Worm (Caenorhabditis elegans) whole organism, L1 larva: ENCODE results near the gene F52H2.1.
A peak's percentile ranks its signal among the peaks of the same experiment; 100 is the strongest.

Source experiments
- C34B4.2 ChIP-seq: sonication (generic microtip); optimal IDR thresholded peaks from 2 replicates; lab custom pipeline; 2017; ENCODE audit warnings: mild to moderate bottlenecking, missing genetic modification characterization, missing compliant biosample characterization
- Y116A8C.19 ChIP-seq: sonication (generic microtip); optimal IDR thresholded peaks from 2 replicates; lab custom pipeline; 2016; ENCODE audit warnings: missing compliant biosample characterization, missing genetic modification characterization, borderline replicate concordance
- alr-1 ChIP-seq: fragments of 200-800 bp; sonication (Bioruptor generic); optimal IDR thresholded peaks from 2 replicates; lab custom pipeline; 2018; ENCODE audit warnings: borderline replicate concordance, mild to moderate bottlenecking, missing genetic modification characterization, missing compliant biosample characterization
- ama-1 ChIP-seq: fragments of 150-350 bp; optimal IDR thresholded peaks from 2 replicates; lab custom pipeline; 2014
- blmp-1 ChIP-seq: fragments of 150-350 bp; optimal IDR thresholded peaks from 2 replicates; lab custom pipeline; 2014; ENCODE audit warnings: missing biosample characterization, missing genetic modification characterization
- ceh-8 ChIP-seq: fragments of 200-800 bp; sonication (Bioruptor generic); optimal IDR thresholded peaks from 2 replicates; lab custom pipeline; 2018; ENCODE audit warnings: mild to moderate bottlenecking, missing genetic modification characterization, moderate library complexity, missing compliant biosample characterization
- ceh-82 ChIP-seq, 3 experiments: fragments of 150-350 bp in 1 of 3; sonication (generic microtip) in 2 of 3; optimal IDR thresholded peaks; 2 replicates each; lab custom pipeline; 2014 to 2017; ENCODE audit warnings: missing biosample characterization in 3 of 3, missing genetic modification characterization in 3 of 3
- ceh-88 ChIP-seq: fragments of 200-800 bp; sonication (Bioruptor generic); IDR thresholded peaks from 2 replicates; pipeline ENCODE4 v1.3.6; 2022; ENCODE audit warnings: missing genetic modification characterization, missing compliant biosample characterization
- dsc-1 ChIP-seq: sonication (generic microtip); optimal IDR thresholded peaks from 2 replicates; lab custom pipeline; 2016; ENCODE audit warnings: mild to moderate bottlenecking, missing genetic modification characterization, missing compliant biosample characterization
- efl-1 ChIP-seq, 4 experiments: fragments of 150-350 bp; optimal IDR thresholded peaks in 3 of 4; peaks in 1 of 4; 1 replicate in 1 of 4; 2 replicates in 3 of 4; lab custom pipeline; 2014; ENCODE audit warnings: missing biosample characterization in 2 of 4, missing genetic modification characterization in 2 of 4, missing genetic modification reagents in 2 of 4
- efl-3 ChIP-seq: fragments of 200-800 bp; sonication (Bioruptor generic); optimal IDR thresholded peaks from 2 replicates; lab custom pipeline; 2018; ENCODE audit warnings: mild to moderate bottlenecking, missing genetic modification characterization, missing compliant biosample characterization
- egl-13 ChIP-seq: sonication (generic microtip); optimal IDR thresholded peaks from 2 replicates; lab custom pipeline; 2016; ENCODE audit warnings: missing genotype, missing genetic modification reagents, missing genetic modification characterization, missing compliant biosample characterization
- egl-27 ChIP-seq, 2 experiments: fragments of 150-350 bp in 1 of 2; sonication (generic microtip); optimal IDR thresholded peaks; 3 replicates each; lab custom pipeline; 2017 to 2018; ENCODE audit warnings: missing biosample characterization in 2 of 2, missing genetic modification characterization in 2 of 2, missing genetic modification reagents in 2 of 2
- ets-5 ChIP-seq: fragments of 200-800 bp; sonication (Bioruptor generic); IDR thresholded peaks from 2 replicates; pipeline ENCODE4 v1.3.6; 2022; ENCODE audit warnings: missing genetic modification characterization, missing compliant biosample characterization
- fkh-4 ChIP-seq: sonication (generic microtip); optimal IDR thresholded peaks from 2 replicates; lab custom pipeline; 2016; ENCODE audit warnings: missing compliant biosample characterization, missing genetic modification characterization, borderline replicate concordance
- grh-1 ChIP-seq: fragments of 200-800 bp; sonication (Bioruptor generic); IDR thresholded peaks from 2 replicates; pipeline ENCODE4 v1.3.6; 2022; ENCODE audit warnings: missing genetic modification reagents, missing genetic modification characterization, missing compliant biosample characterization
- hlh-17 ChIP-seq: fragments of 200-800 bp; sonication (Bioruptor generic); optimal IDR thresholded peaks from 2 replicates; lab custom pipeline; 2018; ENCODE audit warnings: missing genetic modification characterization, mild to moderate bottlenecking, missing compliant biosample characterization, moderate library complexity, borderline replicate concordance
- hlh-4 ChIP-seq: sonication (generic microtip); optimal IDR thresholded peaks from 2 replicates; lab custom pipeline; 2016; ENCODE audit warnings: mild to moderate bottlenecking, missing genetic modification characterization, missing compliant biosample characterization
- jun-1 ChIP-seq: fragments of 150-350 bp; optimal IDR thresholded peaks from 2 replicates; lab custom pipeline; 2014; ENCODE audit warnings: missing biosample characterization, missing genetic modification reagents, missing genetic modification characterization
- lin-13 ChIP-seq: fragments of 150-350 bp; optimal IDR thresholded peaks from 2 replicates; lab custom pipeline; 2014; ENCODE audit warnings: missing biosample characterization, missing genetic modification reagents, missing genetic modification characterization
- lin-14 ChIP-seq: fragments of 200-800 bp; sonication (Bioruptor generic); optimal IDR thresholded peaks from 2 replicates; lab custom pipeline; 2018; ENCODE audit warnings: mild to moderate bottlenecking, missing genetic modification characterization, moderate library complexity, missing compliant biosample characterization
- lir-3 ChIP-seq: sonication (generic microtip); optimal IDR thresholded peaks from 2 replicates; lab custom pipeline; 2016; ENCODE audit warnings: mild to moderate bottlenecking, missing genetic modification characterization, moderate library complexity, missing compliant biosample characterization; ENCODE audit not compliant: poor library complexity
- lsy-2 ChIP-seq, 2 experiments: fragments of 150-350 bp; optimal IDR thresholded peaks; 2 replicates each; lab custom pipeline; 2014; ENCODE audit warnings: missing biosample characterization in 2 of 2, missing genetic modification characterization in 2 of 2
- mdl-1 ChIP-seq, 2 experiments: fragments of 150-350 bp; optimal IDR thresholded peaks; 2 replicates each; lab custom pipeline; 2014 to 2017; ENCODE audit warnings: missing biosample characterization in 2 of 2, missing genetic modification characterization in 2 of 2, inconsistent platforms in 1 of 2
- mef-2 ChIP-seq: fragments of 150-350 bp; optimal IDR thresholded peaks from 2 replicates; lab custom pipeline; 2014; ENCODE audit warnings: missing biosample characterization, missing genetic modification characterization
- mep-1 ChIP-seq: fragments of 150-350 bp; optimal IDR thresholded peaks from 2 replicates; lab custom pipeline; 2014; ENCODE audit warnings: missing biosample characterization, missing genetic modification characterization
- nhr-19 ChIP-seq: fragments of 200-800 bp; sonication (Bioruptor generic); conservative IDR thresholded peaks from 2 replicates; pipeline ENCODE4 v1.3.6; 2022; ENCODE audit warnings: missing genetic modification characterization, missing compliant biosample characterization
- nhr-20 ChIP-seq: sonication (generic microtip); optimal IDR thresholded peaks from 2 replicates; lab custom pipeline; 2016; ENCODE audit warnings: mild to moderate bottlenecking, missing genetic modification characterization, missing compliant biosample characterization
- nhr-237 ChIP-seq: fragments of 150-350 bp; optimal IDR thresholded peaks from 2 replicates; lab custom pipeline; 2014; ENCODE audit warnings: missing biosample characterization, missing genetic modification characterization
- nhr-28 ChIP-seq: fragments of 150-350 bp; optimal IDR thresholded peaks from 2 replicates; lab custom pipeline; 2014; ENCODE audit warnings: missing biosample characterization, missing genetic modification characterization
- nhr-47 ChIP-seq: sonication (generic microtip); optimal IDR thresholded peaks from 2 replicates; lab custom pipeline; 2016; ENCODE audit warnings: mild to moderate bottlenecking, missing genetic modification characterization, moderate library complexity, missing compliant biosample characterization
- nhr-71 ChIP-seq: sonication (generic microtip); optimal IDR thresholded peaks from 2 replicates; lab custom pipeline; 2016; ENCODE audit warnings: mild to moderate bottlenecking, missing genetic modification characterization, moderate library complexity, missing compliant biosample characterization
- nhr-84 ChIP-seq: sonication (generic microtip); optimal IDR thresholded peaks from 2 replicates; lab custom pipeline; 2017; ENCODE audit warnings: missing biosample characterization, missing genetic modification characterization
- nhr-85 ChIP-seq: sonication (generic microtip); peaks from one replicate; lab custom pipeline; 2016; ENCODE audit warnings: missing genetic modification characterization, inconsistent platforms, missing compliant biosample characterization
- nhr-90 ChIP-seq: sonication (generic microtip); optimal IDR thresholded peaks from 2 replicates; lab custom pipeline; 2016; ENCODE audit warnings: mild to moderate bottlenecking, missing genetic modification characterization, missing compliant biosample characterization; ENCODE audit not compliant: poor library complexity
- pax-3 ChIP-seq: fragments of 200-800 bp; sonication (Bioruptor generic); optimal IDR thresholded peaks from 2 replicates; lab custom pipeline; 2018; ENCODE audit warnings: mild to moderate bottlenecking, missing genetic modification characterization, moderate library complexity, missing compliant biosample characterization
- rnt-1 ChIP-seq: sonication (generic microtip); optimal IDR thresholded peaks from 2 replicates; lab custom pipeline; 2016; ENCODE audit warnings: mild to moderate bottlenecking, missing genetic modification characterization, moderate library complexity, missing compliant biosample characterization
- skn-1 ChIP-seq: fragments of 150-350 bp; optimal IDR thresholded peaks from 2 replicates; lab custom pipeline; 2014; ENCODE audit warnings: missing biosample characterization, missing genetic modification characterization
- snu-23 ChIP-seq: sonication (generic microtip); optimal IDR thresholded peaks from 2 replicates; lab custom pipeline; 2016; ENCODE audit warnings: missing genetic modification characterization, missing compliant biosample characterization
- sox-4 ChIP-seq: sonication (generic microtip); optimal IDR thresholded peaks from 2 replicates; lab custom pipeline; 2016; ENCODE audit warnings: missing genetic modification characterization, missing compliant biosample characterization
- tbx-2 ChIP-seq: sonication (generic microtip); optimal IDR thresholded peaks from 2 replicates; lab custom pipeline; 2016; ENCODE audit warnings: missing genetic modification characterization, missing compliant biosample characterization
- tlp-1 ChIP-seq: fragments of 150-350 bp; optimal IDR thresholded peaks from 2 replicates; lab custom pipeline; 2014; ENCODE audit warnings: missing biosample characterization, missing genetic modification characterization
- unc-30 ChIP-seq: sonication (generic microtip); optimal IDR thresholded peaks from 2 replicates; lab custom pipeline; 2017; ENCODE audit warnings: missing biosample characterization, missing genetic modification characterization
- unc-86 ChIP-seq: sonication (generic microtip); optimal IDR thresholded peaks from 2 replicates; lab custom pipeline; 2016; ENCODE audit warnings: missing genetic modification characterization, missing compliant biosample characterization
- xbp-1 ChIP-seq: sonication (generic microtip); optimal IDR thresholded peaks from 2 replicates; lab custom pipeline; 2016; ENCODE audit warnings: missing genetic modification characterization, missing compliant biosample characterization
- ztf-4 ChIP-seq: fragments of 150-350 bp; optimal IDR thresholded peaks from 2 replicates; lab custom pipeline; 2014; ENCODE audit warnings: missing biosample characterization, missing genetic modification characterization

Gene F52H2.1

DNA sequence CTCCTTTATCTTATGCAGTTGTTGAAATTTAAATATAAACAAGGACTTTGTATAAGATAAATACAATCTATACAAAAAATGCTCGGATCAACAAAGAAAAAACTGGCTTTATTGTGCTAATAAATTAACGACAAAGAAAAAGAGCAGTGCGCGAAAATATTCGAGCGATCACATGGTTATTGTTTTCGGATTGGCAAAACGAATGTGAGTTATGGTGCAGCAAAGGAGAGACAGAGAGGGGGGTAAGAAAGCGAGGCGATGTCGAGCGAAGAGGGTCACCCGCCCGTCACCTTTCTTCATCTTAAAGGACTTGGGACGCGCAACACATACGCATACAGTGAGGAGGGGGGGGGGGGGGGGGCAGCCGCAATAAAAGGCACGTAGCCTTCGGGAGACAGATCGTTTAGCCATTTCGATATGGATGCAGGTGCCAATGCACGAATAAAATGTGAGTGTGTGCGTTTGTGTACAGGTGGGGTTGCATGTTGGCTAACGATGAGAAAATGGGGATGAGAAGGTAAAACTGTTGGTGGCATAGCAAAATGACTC lies 10.3 kb downstream of the F52H2.1 start:
- TF ChIP-seq grh-1 (GFP tag; lab: Robert Waterston, UW) (0 out of 2 replicates have a peak, but pooled peaks have one; percentile 32), efl-1 (optimal IDR thresholded peaks at IDR 0.05; lab: Kevin White, UChicago) (no peak), efl-1 (GFP tag; optimal IDR thresholded peaks at IDR 0.05 in 1 of 2; lab: Kevin White, UChicago) (peak in 1 of 2 experiments; percentile 8), nhr-71 (tag; lab: Kevin White, UChicago) (peak; percentile 13), nhr-20 (tag; lab: Kevin White, UChicago) (peak; percentile 0), C34B4.2 (tag; lab: Kevin White, UChicago) (no peak), nhr-85 (tag; lab: Kevin White, UChicago) (peak; percentile 86), lin-14 (GFP tag; lab: Kevin White, UChicago) (peak; percentile 59), nhr-90 (tag; lab: Kevin White, UChicago) (peak; percentile 31), mdl-1 (tag; optimal IDR thresholded peaks at IDR 0.05; lab: Kevin White, UChicago) (no peak), xbp-1 (no peak), snu-23 (peak; percentile 3), nhr-84 (tag; lab: Kevin White, UChicago) (no peak), nhr-47 (tag; lab: Kevin White, UChicago) (peak; percentile 18), jun-1 (tag; lab: Kevin White, UChicago) (no peak), lsy-2 (tag; optimal IDR thresholded peaks at IDR 0.05; lab: Kevin White, UChicago) (no peak), skn-1 (tag; lab: Kevin White, UChicago) (peak; percentile 22), nhr-19 (GFP tag; lab: Robert Waterston, UW) (peak; percentile 11; the same call in 1 of the 2 replicates), ets-5 (GFP tag; lab: Robert Waterston, UW) (no peak)

DNA sequence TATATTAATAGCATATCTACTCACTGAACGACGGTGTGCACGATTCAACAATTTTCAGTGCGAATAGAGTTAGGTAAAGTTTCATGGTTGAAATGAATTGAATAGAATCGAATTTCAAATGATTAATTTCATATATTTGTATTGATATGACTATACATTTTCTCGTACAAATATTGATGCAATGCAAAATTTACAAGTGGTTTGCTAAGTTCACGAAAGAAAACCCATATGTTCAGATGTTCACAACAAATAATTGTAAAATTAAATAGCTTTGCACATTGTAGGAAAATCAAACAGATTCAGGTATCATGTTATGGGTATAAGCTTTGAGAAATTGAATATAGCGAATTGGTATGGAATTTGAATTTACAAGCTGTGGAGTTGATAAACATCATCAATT lies 12.8 kb downstream of the F52H2.1 start, which contains the start of gene H01M10.2:
Gene H01M10.2, minus strand, starts transcription at position 101 of the 400 bp plus-strand sequence.
- no peak for TF ChIP-seq lin-14 (GFP tag; lab: Kevin White, UChicago)
- TF ChIP-seq mef-2 (tag; lab: Kevin White, UChicago): no peak
- TF ChIP-seq Y116A8C.19 (tag; lab: Kevin White, UChicago): no peak

DNA sequence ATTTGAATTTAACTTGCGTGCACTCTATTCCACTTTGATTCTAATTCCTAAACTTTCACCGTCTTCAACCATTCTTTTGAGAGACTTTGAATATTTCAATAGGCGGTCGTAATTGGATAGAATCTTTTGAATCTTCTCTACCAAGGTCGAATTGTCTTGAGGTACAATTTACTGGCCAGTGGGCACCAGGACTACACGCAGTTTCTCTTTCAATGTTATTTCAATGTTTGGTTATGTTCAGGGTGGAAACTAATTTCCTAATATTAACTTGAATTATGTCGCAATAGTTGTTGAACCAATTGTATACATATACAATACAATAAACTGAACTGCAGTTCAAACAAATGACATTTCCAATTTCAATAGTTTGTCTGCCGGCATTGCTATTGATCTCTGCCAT lies 15.1 kb downstream of the F52H2.1 start:
- TF ChIP-seq lir-3 (tag; lab: Kevin White, UChicago) (no peak), unc-30 (tag; lab: Kevin White, UChicago) (no peak), rnt-1 (tag; lab: Kevin White, UChicago) (no peak), efl-3 (GFP tag; lab: Kevin White, UChicago) (no peak), ztf-4 (tag; lab: Kevin White, UChicago) (no peak), egl-27 (tag; optimal IDR thresholded peaks at IDR 0.05; lab: Kevin White, UChicago) (no peak), unc-86 (tag; lab: Kevin White, UChicago) (no peak), ceh-88 (GFP tag; lab: Robert Waterston, UW) (no peak), tbx-2 (tag; lab: Kevin White, UChicago) (no peak), mep-1 (tag; lab: Kevin White, UChicago) (no peak), snu-23 (peak; percentile 41), mef-2 (tag; lab: Kevin White, UChicago) (no peak), lsy-2 (tag; optimal IDR thresholded peaks at IDR 0.05; lab: Kevin White, UChicago) (peak in 1 of 2 experiments; percentile 22), sox-4 (no peak), blmp-1 (tag; lab: Kevin White, UChicago) (peak; percentile 87), lin-13 (GFP tag; lab: Kevin White, UChicago) (no peak), nhr-85 (tag; lab: Kevin White, UChicago) (peak; percentile 90), nhr-20 (tag; lab: Kevin White, UChicago) (peak; percentile 38), nhr-19 (GFP tag; lab: Robert Waterston, UW) (no peak), Y116A8C.19 (tag; lab: Kevin White, UChicago) (no peak), tlp-1 (tag; lab: Kevin White, UChicago) (no peak), ama-1 (lab: Kevin White, UChicago) (no peak), nhr-28 (tag; lab: Kevin White, UChicago) (no peak), nhr-71 (tag; lab: Kevin White, UChicago) (peak; percentile 33), ceh-82 (tag; optimal IDR thresholded peaks at IDR 0.05; lab: Kevin White, UChicago) (no peak), alr-1 (tag; lab: Kevin White, UChicago) (no peak), fkh-4 (tag; lab: Kevin White, UChicago) (no peak), ceh-8 (no peak), nhr-237 (tag; lab: Kevin White, UChicago) (no peak), hlh-4 (no peak), skn-1 (tag; lab: Kevin White, UChicago) (peak; percentile 9), dsc-1 (tag; lab: Kevin White, UChicago) (no peak), pax-3 (tag; lab: Kevin White, UChicago) (no peak), hlh-17 (GFP tag; lab: Kevin White, UChicago) (no peak), egl-13 (tag; lab: Kevin White, UChicago) (no peak)
